Worm (Caenorhabditis elegans) whole organism, mixed stage, embryonic: Measurements from ENCODE around the gene asp-14.

Source experiments
- M03D4.4 ChIP-seq: sonication (generic microtip); optimal IDR thresholded peaks from 2 replicates; lab custom pipeline; 2017; ENCODE audit warnings: mild to moderate bottlenecking, missing genetic modification characterization, missing compliant biosample characterization
- bed-3 ChIP-seq: fragments of 200-800 bp; sonication (Bioruptor generic); optimal IDR thresholded peaks from 3 replicates; lab custom pipeline; 2018; ENCODE audit warnings: mild to moderate bottlenecking, missing genetic modification characterization, moderate library complexity, missing compliant biosample characterization
- blmp-1 ChIP-seq: fragments of 150-350 bp; optimal IDR thresholded peaks from 2 replicates; lab custom pipeline; 2014; ENCODE audit warnings: missing biosample characterization, missing genetic modification characterization
- ceh-39 ChIP-seq: fragments of 150-350 bp; optimal IDR thresholded peaks from 2 replicates; lab custom pipeline; 2014; ENCODE audit warnings: missing biosample characterization, missing genetic modification characterization
- ceh-43 ChIP-seq: fragments of 200-800 bp; sonication (Bioruptor generic); optimal IDR thresholded peaks from 2 replicates; lab custom pipeline; 2018; ENCODE audit warnings: mild to moderate bottlenecking, missing genetic modification characterization, moderate library complexity, missing compliant biosample characterization
- ceh-83 ChIP-seq: fragments of 200-800 bp; sonication (Bioruptor generic); optimal IDR thresholded peaks from 2 replicates; lab custom pipeline; 2018; ENCODE audit warnings: mild to moderate bottlenecking, missing genetic modification characterization, missing compliant biosample characterization
- cnd-1 ChIP-seq: fragments of 200-800 bp; sonication (Bioruptor generic); optimal IDR thresholded peaks from 2 replicates; lab custom pipeline; 2018; ENCODE audit warnings: mild to moderate bottlenecking, missing genetic modification characterization, missing compliant biosample characterization
- drap-1 ChIP-seq: fragments of 200-800 bp; sonication (Bioruptor generic); optimal IDR thresholded peaks from 3 replicates; lab custom pipeline; 2018; ENCODE audit warnings: mild to moderate bottlenecking, missing genetic modification characterization, missing compliant biosample characterization
- elt-1 ChIP-seq: sonication (generic microtip); optimal IDR thresholded peaks from 2 replicates; lab custom pipeline; 2017; ENCODE audit warnings: missing genetic modification characterization, mild to moderate bottlenecking, missing compliant biosample characterization, antibody characterized with exemption, moderate library complexity, borderline replicate concordance; ENCODE audit not compliant: insufficient read depth
- elt-3 ChIP-seq: fragments of 150-350 bp; optimal IDR thresholded peaks from 2 replicates; lab custom pipeline; 2014; ENCODE audit warnings: missing biosample characterization, missing genetic modification characterization
- flh-1 ChIP-seq: fragments of 200-800 bp; sonication (Bioruptor generic); optimal IDR thresholded peaks from 2 replicates; lab custom pipeline; 2018; ENCODE audit warnings: mild to moderate bottlenecking, missing genetic modification characterization, moderate library complexity, missing compliant biosample characterization
- hlh-1 ChIP-seq: fragments of 150-350 bp; optimal IDR thresholded peaks from 2 replicates; lab custom pipeline; 2014; ENCODE audit warnings: missing biosample characterization, missing genetic modification reagents, missing genetic modification characterization
- lin-13 ChIP-seq: fragments of 150-350 bp; optimal IDR thresholded peaks from 2 replicates; lab custom pipeline; 2014; ENCODE audit warnings: missing biosample characterization, missing genetic modification characterization
- lin-32 ChIP-seq: fragments of 200-800 bp; sonication (Bioruptor generic); optimal IDR thresholded peaks from 2 replicates; lab custom pipeline; 2018; ENCODE audit warnings: mild to moderate bottlenecking, missing genetic modification characterization, missing compliant biosample characterization
- mab-5 ChIP-seq: fragments of 150-350 bp; optimal IDR thresholded peaks from 2 replicates; lab custom pipeline; 2014; ENCODE audit warnings: missing biosample characterization, missing genetic modification characterization
- mep-1 ChIP-seq: fragments of 150-350 bp; optimal IDR thresholded peaks from 2 replicates; lab custom pipeline; 2017; ENCODE audit warnings: missing biosample characterization, missing genetic modification reagents, missing genetic modification characterization, inconsistent platforms
- mls-2 ChIP-seq: sonication (generic microtip); optimal IDR thresholded peaks from 2 replicates; lab custom pipeline; 2016; ENCODE audit warnings: mild to moderate bottlenecking, missing genetic modification characterization, moderate library complexity, missing compliant biosample characterization
- nhr-12 ChIP-seq: fragments of 150-350 bp; optimal IDR thresholded peaks from 2 replicates; lab custom pipeline; 2014; ENCODE audit warnings: missing biosample characterization, missing genetic modification characterization
- nhr-2 ChIP-seq: fragments of 150-350 bp; optimal IDR thresholded peaks from 2 replicates; lab custom pipeline; 2014; ENCODE audit warnings: missing biosample characterization, missing genetic modification characterization
- nhr-237 ChIP-seq: fragments of 150-350 bp; optimal IDR thresholded peaks from 2 replicates; lab custom pipeline; 2014; ENCODE audit warnings: missing biosample characterization, missing genetic modification characterization
- nhr-28 ChIP-seq: fragments of 150-350 bp; optimal IDR thresholded peaks from 2 replicates; lab custom pipeline; 2014; ENCODE audit warnings: missing biosample characterization, missing genetic modification characterization
- nhr-76 ChIP-seq: sonication (generic microtip); optimal IDR thresholded peaks from 2 replicates; lab custom pipeline; 2017; ENCODE audit warnings: missing biosample characterization, missing genetic modification characterization
- snpc-4 ChIP-seq: fragments of 150-350 bp; optimal IDR thresholded peaks from 2 replicates; lab custom pipeline; 2014; ENCODE audit warnings: missing biosample characterization, missing genetic modification characterization
- sptf-1 ChIP-seq: sonication (generic microtip); optimal IDR thresholded peaks from 2 replicates; lab custom pipeline; 2017; ENCODE audit warnings: mild to moderate bottlenecking, missing genetic modification characterization, moderate library complexity, missing compliant biosample characterization
- tbx-8 ChIP-seq: fragments of 200-800 bp; sonication (Bioruptor generic); optimal IDR thresholded peaks from 2 replicates; lab custom pipeline; 2018; ENCODE audit warnings: mild to moderate bottlenecking, missing genetic modification characterization, moderate library complexity, missing compliant biosample characterization
- unc-120 ChIP-seq: sonication (generic microtip); optimal IDR thresholded peaks from 2 replicates; lab custom pipeline; 2017; ENCODE audit warnings: missing genetic modification characterization, missing compliant biosample characterization; ENCODE audit not compliant: poor library complexity, severe bottlenecking
- unc-39 ChIP-seq: fragments of 150-350 bp; optimal IDR thresholded peaks from 2 replicates; lab custom pipeline; 2014; ENCODE audit warnings: missing biosample characterization, missing genetic modification characterization
- unc-62 ChIP-seq: fragments of 150-350 bp; optimal IDR thresholded peaks from 2 replicates; lab custom pipeline; 2014; ENCODE audit warnings: missing biosample characterization, missing genetic modification reagents, missing genetic modification characterization
- zip-8 ChIP-seq: fragments of 150-350 bp; optimal IDR thresholded peaks from 2 replicates; lab custom pipeline; 2014; ENCODE audit warnings: missing biosample characterization, missing genetic modification characterization
- ztf-11 ChIP-seq: fragments of 150-350 bp; optimal IDR thresholded peaks from 2 replicates; lab custom pipeline; 2014; ENCODE audit warnings: missing biosample characterization, missing genetic modification characterization

The asp-14 gene

DNA sequence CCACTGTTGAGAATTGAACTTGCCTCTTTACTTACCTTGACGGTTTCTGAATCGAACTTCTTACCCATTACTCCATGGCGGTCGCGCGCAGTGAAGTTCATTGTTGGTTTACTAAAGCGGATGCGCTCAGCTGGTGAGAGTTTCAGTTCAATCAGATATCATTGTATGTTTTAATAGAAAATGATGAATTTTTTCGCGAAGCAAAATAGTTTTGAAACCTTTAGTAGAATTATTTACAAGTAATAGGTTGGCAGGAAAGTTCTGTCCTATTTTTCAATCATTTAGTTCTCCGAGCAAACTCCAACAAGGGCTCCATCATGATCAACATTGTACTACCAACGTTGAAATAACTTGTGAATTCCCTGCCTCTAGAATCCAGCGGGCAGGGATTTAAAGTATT, 21.0 kb upstream of the asp-14 start, which contains the start of gene C15B12.3:
Gene C15B12.3 (minus strand): TSS at position 101 of the 400 bp plus-strand sequence.
- TF ChIP-seq cnd-1 (tag; lab: Kevin White, UChicago) (no peak), drap-1 (GFP tag; lab: Kevin White, UChicago) (no peak), ceh-43 (GFP tag; lab: Kevin White, UChicago) (no peak), mab-5 (no peak), ztf-11 (tag; lab: Kevin White, UChicago) (no peak), bed-3 (GFP tag; lab: Kevin White, UChicago) (no peak), lin-32 (GFP tag; lab: Kevin White, UChicago) (no peak), nhr-12 (tag; lab: Kevin White, UChicago) (no peak), nhr-2 (tag; lab: Kevin White, UChicago) (no peak), unc-62 (GFP tag; lab: Kevin White, UChicago) (no peak), ceh-39 (tag; lab: Kevin White, UChicago) (no peak), elt-1 (tag; lab: Kevin White, UChicago) (no peak), M03D4.4 (tag; lab: Kevin White, UChicago) (no peak), nhr-28 (tag; lab: Kevin White, UChicago) (no peak), nhr-76 (tag; lab: Kevin White, UChicago) (no peak), mls-2 (tag; lab: Kevin White, UChicago) (no peak), unc-120 (tag; lab: Kevin White, UChicago) (no peak)

ce11 chrX:6462995-6463462, 16.6 kb upstream of the asp-14 start, which contains the start of gene C15B12.2:
Gene C15B12.2 (plus strand): TSS chrX:6463412.
- TF ChIP-seq flh-1 (GFP tag; lab: Kevin White, UChicago), result no peak
- TF ChIP-seq snpc-4, result no peak
- TF ChIP-seq tbx-8 (GFP tag; lab: Kevin White, UChicago), result no peak
- TF ChIP-seq nhr-76 (tag; lab: Kevin White, UChicago), result no peak
- no peak for TF ChIP-seq elt-1 (tag; lab: Kevin White, UChicago)
- TF ChIP-seq elt-3 (tag; lab: Kevin White, UChicago), result no peak
- TF ChIP-seq unc-62 (GFP tag; lab: Kevin White, UChicago), result no peak
- TF ChIP-seq unc-120 (tag; lab: Kevin White, UChicago), result no peak
- TF ChIP-seq mep-1 (tag; lab: Kevin White, UChicago), result no peak
- TF ChIP-seq lin-13 (tag; lab: Kevin White, UChicago), result no peak
- TF ChIP-seq ceh-39 (tag; lab: Kevin White, UChicago), result no peak
- no peak for TF ChIP-seq mls-2 (tag; lab: Kevin White, UChicago)
- TF ChIP-seq drap-1 (GFP tag; lab: Kevin White, UChicago), result no peak
- no peak for TF ChIP-seq mab-5
- no peak for TF ChIP-seq ceh-83 (GFP tag; lab: Kevin White, UChicago)
- TF ChIP-seq blmp-1 (tag; lab: Kevin White, UChicago), result no peak
- no peak for TF ChIP-seq nhr-237 (tag; lab: Kevin White, UChicago)

ce11 chrX:6462479-6462878, 16.0 kb upstream of the asp-14 start:
- TF ChIP-seq bed-3 (GFP tag; lab: Kevin White, UChicago) (no peak), drap-1 (GFP tag; lab: Kevin White, UChicago) (no peak), mab-5 (no peak), ceh-83 (GFP tag; lab: Kevin White, UChicago) (no peak), nhr-28 (tag; lab: Kevin White, UChicago) (no peak), ztf-11 (tag; lab: Kevin White, UChicago) (no peak), unc-39 (tag; lab: Kevin White, UChicago) (no peak), lin-13 (tag; lab: Kevin White, UChicago) (no peak), cnd-1 (tag; lab: Kevin White, UChicago) (no peak), lin-32 (GFP tag; lab: Kevin White, UChicago) (no peak), M03D4.4 (tag; lab: Kevin White, UChicago) (no peak), ceh-39 (tag; lab: Kevin White, UChicago) (no peak), hlh-1 (tag; lab: Kevin White, UChicago) (no peak), tbx-8 (GFP tag; lab: Kevin White, UChicago) (no peak), snpc-4 (no peak), ceh-43 (GFP tag; lab: Kevin White, UChicago) (no peak), elt-1 (tag; lab: Kevin White, UChicago) (no peak)

- TF ChIP-seq cnd-1 (tag; lab: Kevin White, UChicago), result no peak
- no peak for TF ChIP-seq sptf-1 (tag; lab: Kevin White, UChicago)
- TF ChIP-seq nhr-12 (tag; lab: Kevin White, UChicago), result no peak
- TF ChIP-seq mep-1 (tag; lab: Kevin White, UChicago), result no peak
- no peak for TF ChIP-seq unc-39 (tag; lab: Kevin White, UChicago)
- TF ChIP-seq blmp-1 (tag; lab: Kevin White, UChicago), result no peak
- TF ChIP-seq bed-3 (GFP tag; lab: Kevin White, UChicago), result no peak
- TF ChIP-seq unc-120 (tag; lab: Kevin White, UChicago), result no peak
- TF ChIP-seq snpc-4, result no peak
- no peak for TF ChIP-seq zip-8
- TF ChIP-seq drap-1 (GFP tag; lab: Kevin White, UChicago), result no peak
- no peak for TF ChIP-seq nhr-28 (tag; lab: Kevin White, UChicago)
These were observed 15.3 kb upstream of the asp-14 start, which contains the start of gene K04E7.1 for ce11 chrX:6461729-6462128. Gene K04E7.1 (plus strand): TSS chrX:6462029.
